Fruit fly (Drosophila melanogaster) whole organism, embryonic: Measurements from ENCODE around the gene plx.

ENCODE experiments used
- Aef1 ChIP-seq: fragments of 200-800 bp; sonication (Bioruptor generic); IDR thresholded peaks from 3 replicates; pipeline ENCODE4 v1.3.6; 2022; ENCODE audit warnings: missing biosample characterization, missing genetic modification characterization
- Awh ChIP-seq: fragments of 200-800 bp; sonication (Bioruptor generic); IDR thresholded peaks from 2 replicates; pipeline ENCODE4, ENCODE4 v1.3.6; 2022; ENCODE audit warnings: missing biosample characterization, missing genetic modification characterization
- BEAF-32 ChIP-seq: fragments of 200-800 bp; sonication (Bioruptor generic); optimal IDR thresholded peaks from 3 replicates; lab custom pipeline; 2017; ENCODE audit warnings: missing biosample characterization, missing genetic modification characterization, mild to moderate bottlenecking, moderate library complexity, missing genetic modification reagents
- Blimp-1 ChIP-seq: fragments of 200-800 bp; sonication (Bioruptor generic); optimal IDR thresholded peaks from 3 replicates; lab custom pipeline; 2018; ENCODE audit warnings: missing biosample characterization, missing genetic modification characterization, mild to moderate bottlenecking, moderate library complexity, missing genetic modification reagents
- CG10959 ChIP-seq: fragments of 200-800 bp; sonication (Bioruptor generic); IDR thresholded peaks from 2 replicates; pipeline ENCODE4 v1.3.6; 2022; ENCODE audit warnings: missing biosample characterization, missing genetic modification characterization
- CG12104 ChIP-seq: fragments of 200-800 bp; sonication (Bioruptor generic); optimal IDR thresholded peaks from 3 replicates; lab custom pipeline; 2016; ENCODE audit warnings: missing biosample characterization, missing genetic modification characterization
- CG12155 ChIP-seq: fragments of 200-800 bp; sonication (Bioruptor generic); optimal IDR thresholded peaks from 3 replicates; lab custom pipeline; 2016; ENCODE audit warnings: missing biosample characterization, missing genetic modification characterization
- CG12769 ChIP-seq: fragments of 200-800 bp; sonication (Bioruptor generic); optimal IDR thresholded peaks from 2 replicates; lab custom pipeline; 2019; ENCODE audit warnings: missing biosample characterization, mild to moderate bottlenecking, missing genetic modification characterization, moderate library complexity
- CG15011 ChIP-seq: fragments of 200-800 bp; sonication (Bioruptor generic); optimal IDR thresholded peaks from 3 replicates; lab custom pipeline; 2018; ENCODE audit warnings: missing biosample characterization, mild to moderate bottlenecking, missing genetic modification characterization
- CG15073 ChIP-seq: fragments of 200-800 bp; sonication (Bioruptor generic); optimal IDR thresholded peaks from 2 replicates; lab custom pipeline; 2016; ENCODE audit warnings: missing biosample characterization, missing genetic modification characterization
- CG15514 ChIP-seq: fragments of 200-800 bp; sonication (Bioruptor generic); optimal IDR thresholded peaks from 3 replicates; lab custom pipeline; 2017; ENCODE audit warnings: missing biosample characterization, missing genetic modification characterization, mild to moderate bottlenecking, moderate library complexity, missing genetic modification reagents
- CG17361 ChIP-seq: fragments of 200-800 bp; sonication (Bioruptor generic); IDR thresholded peaks from 3 replicates; pipeline ENCODE4 v1.3.6; 2022; ENCODE audit warnings: missing biosample characterization, missing genetic modification characterization
- CG2116 ChIP-seq: fragments of 200-800 bp; sonication (Bioruptor generic); optimal IDR thresholded peaks from 3 replicates; lab custom pipeline; 2018; ENCODE audit warnings: missing biosample characterization, mild to moderate bottlenecking, missing genetic modification characterization
- CG2678 ChIP-seq: fragments of 200-800 bp; sonication (Bioruptor generic); optimal IDR thresholded peaks from 3 replicates; lab custom pipeline; 2019; ENCODE audit warnings: missing biosample characterization, mild to moderate bottlenecking, missing genetic modification characterization, moderate library complexity
- CG2875 ChIP-seq: fragments of 200-800 bp; sonication (Bioruptor generic); optimal IDR thresholded peaks from 2 replicates; lab custom pipeline; 2017; ENCODE audit warnings: missing biosample characterization, mild to moderate bottlenecking, missing genetic modification characterization, missing genetic modification reagents
- CG2889 ChIP-seq: fragments of 200-800 bp; sonication (Bioruptor generic); IDR thresholded peaks from 3 replicates; pipeline ENCODE4 v1.3.6; 2022; ENCODE audit warnings: missing biosample characterization, missing genetic modification characterization
- CG34376 ChIP-seq: fragments of 200-800 bp; sonication (Bioruptor generic); optimal IDR thresholded peaks from 2 replicates; lab custom pipeline; 2018; ENCODE audit warnings: missing biosample characterization, mild to moderate bottlenecking, missing genetic modification characterization
- CG43689 ChIP-seq: fragments of 200-800 bp; sonication (Bioruptor generic); IDR thresholded peaks from 2 replicates; pipeline ENCODE4 v1.3.6; 2022; ENCODE audit warnings: missing biosample characterization, missing genetic modification characterization
- CG4424 ChIP-seq: fragments of 200-800 bp; sonication (Bioruptor generic); optimal IDR thresholded peaks from 3 replicates; lab custom pipeline; 2016; ENCODE audit warnings: missing biosample characterization, missing genetic modification characterization
- CG6272 ChIP-seq: fragments of 200-800 bp; sonication (Bioruptor generic); IDR thresholded peaks from 2 replicates; pipeline ENCODE4 v1.3.6; 2022; ENCODE audit warnings: missing biosample characterization, missing genetic modification characterization
- CG6683 ChIP-seq: fragments of 200-800 bp; sonication (Bioruptor generic); optimal IDR thresholded peaks from 2 replicates; lab custom pipeline; 2017; ENCODE audit warnings: missing biosample characterization, mild to moderate bottlenecking, missing genetic modification characterization, missing genetic modification reagents
- CG7556 ChIP-seq: fragments of 200-800 bp; sonication (Bioruptor generic); optimal IDR thresholded peaks from 2 replicates; lab custom pipeline; 2017; ENCODE audit warnings: missing biosample characterization, mild to moderate bottlenecking, missing genetic modification characterization
- CG8359 ChIP-seq: fragments of 200-800 bp; sonication (Bioruptor generic); optimal IDR thresholded peaks from 2 replicates; lab custom pipeline; 2017; ENCODE audit warnings: missing biosample characterization, mild to moderate bottlenecking, missing genetic modification characterization, borderline replicate concordance
- Chrac-16 ChIP-seq: fragments of 200-800 bp; sonication (Bioruptor generic); optimal IDR thresholded peaks from 3 replicates; lab custom pipeline; 2016; ENCODE audit warnings: missing biosample characterization, missing genetic modification characterization
- Dad ChIP-seq: fragments of 200-800 bp; sonication (Bioruptor generic); optimal IDR thresholded peaks from 3 replicates; lab custom pipeline; 2016; ENCODE audit warnings: missing biosample characterization, missing genetic modification characterization
- Dll ChIP-seq: fragments of 200-800 bp; sonication (Bioruptor generic); IDR thresholded peaks from 4 replicates; pipeline ENCODE4 v1.3.6; 2022; ENCODE audit warnings: missing biosample characterization, missing genetic modification characterization; ENCODE audit not compliant: partially characterized antibody
- Doc2 ChIP-seq: fragments of 200-800 bp; sonication (Bioruptor generic); IDR thresholded peaks from 2 replicates; pipeline ENCODE4 v1.3.6; 2022; ENCODE audit warnings: missing biosample characterization, missing genetic modification characterization
- Drgx ChIP-seq: fragments of 200-800 bp; sonication (Bioruptor generic); IDR thresholded peaks from 2 replicates; pipeline ENCODE4 v1.3.6; 2022; ENCODE audit warnings: missing biosample characterization, missing genetic modification characterization
- Elba2 ChIP-seq: fragments of 200-800 bp; sonication (Bioruptor generic); optimal IDR thresholded peaks from 3 replicates; lab custom pipeline; 2016; ENCODE audit warnings: missing biosample characterization, missing genetic modification characterization
- H2.0 ChIP-seq: fragments of 200-800 bp; sonication (Bioruptor generic); IDR thresholded peaks from 2 replicates; pipeline ENCODE4 v1.3.6; 2022; ENCODE audit warnings: missing biosample characterization, missing genetic modification characterization
- Nf-YA ChIP-seq: fragments of 200-800 bp; sonication (Bioruptor generic); IDR thresholded peaks from 2 replicates; pipeline ENCODE4 v1.3.6; 2022; ENCODE audit warnings: missing biosample characterization, missing genetic modification characterization
- Pdp1 ChIP-seq, 2 experiments: fragments of 200-800 bp; sonication (Bioruptor generic); optimal IDR thresholded peaks; 3 replicates each; lab custom pipeline; 2016; ENCODE audit warnings: missing biosample characterization in 2 of 2, missing genetic modification characterization in 2 of 2, mild to moderate bottlenecking in 1 of 2, moderate library complexity in 1 of 2
- Sry-δ ChIP-seq: fragments of 200-800 bp; sonication (Bioruptor generic); optimal IDR thresholded peaks from 2 replicates; lab custom pipeline; 2016; ENCODE audit warnings: missing biosample characterization, missing genetic modification characterization
- aop ChIP-seq: fragments of 200-800 bp; sonication (Bioruptor generic); IDR thresholded peaks from 2 replicates; pipeline ENCODE4 v1.3.6; 2022; ENCODE audit warnings: missing biosample characterization, missing genetic modification characterization
- corto ChIP-seq: fragments of 200-800 bp; sonication (Bioruptor generic); optimal IDR thresholded peaks from 2 replicates; lab custom pipeline; 2016; ENCODE audit warnings: missing biosample characterization, mild to moderate bottlenecking, missing genetic modification characterization, moderate library complexity
- crc ChIP-seq: fragments of 200-800 bp; sonication (Bioruptor generic); optimal IDR thresholded peaks from 2 replicates; lab custom pipeline; 2016; ENCODE audit warnings: missing biosample characterization, missing genetic modification characterization
- gcm2 ChIP-seq: fragments of 200-800 bp; sonication (Bioruptor generic); optimal IDR thresholded peaks from 2 replicates; lab custom pipeline; 2016; ENCODE audit warnings: missing biosample characterization, missing genetic modification characterization
- jumu ChIP-seq: fragments of 200-800 bp; sonication (Bioruptor generic); optimal IDR thresholded peaks from 3 replicates; lab custom pipeline; 2016; ENCODE audit warnings: missing biosample characterization, missing genetic modification characterization
- phol ChIP-seq: fragments of 200-800 bp; sonication (Bioruptor generic); optimal IDR thresholded peaks from 3 replicates; lab custom pipeline; 2018; ENCODE audit warnings: missing biosample characterization, mild to moderate bottlenecking, missing genetic modification characterization, moderate library complexity
- pita ChIP-seq: fragments of 200-800 bp; sonication (Bioruptor generic); optimal IDR thresholded peaks from 2 replicates; lab custom pipeline; 2017; ENCODE audit warnings: missing biosample characterization, mild to moderate bottlenecking, missing genetic modification characterization
- pum ChIP-seq: fragments of 200-800 bp; sonication (Bioruptor generic); optimal IDR thresholded peaks from 2 replicates; lab custom pipeline; 2016; ENCODE audit warnings: missing biosample characterization, missing genetic modification characterization
- rib ChIP-seq: fragments of 200-800 bp; sonication (Bioruptor generic); IDR thresholded peaks from 2 replicates; pipeline ENCODE4 v1.3.6; 2022; ENCODE audit warnings: missing biosample characterization, missing genetic modification characterization
- row ChIP-seq: fragments of 200-800 bp; sonication (Bioruptor generic); IDR thresholded peaks from 3 replicates; pipeline ENCODE4 v1.3.6; 2022; ENCODE audit warnings: missing biosample characterization, missing genetic modification characterization
- run ChIP-seq: fragments of 200-800 bp; sonication (Bioruptor generic); optimal IDR thresholded peaks from 3 replicates; lab custom pipeline; 2018; ENCODE audit warnings: missing biosample characterization, mild to moderate bottlenecking, missing genetic modification characterization
- shn ChIP-seq: fragments of 200-800 bp; sonication (Bioruptor generic); optimal IDR thresholded peaks from 3 replicates; lab custom pipeline; 2016; ENCODE audit warnings: missing biosample characterization, missing genetic modification characterization
- sna ChIP-seq: fragments of 200-800 bp; sonication (Bioruptor generic); IDR thresholded peaks from 2 replicates; pipeline ENCODE4 v1.3.6; 2022; ENCODE audit warnings: missing biosample characterization, missing genetic modification characterization; ENCODE audit not compliant: partially characterized antibody
- tll ChIP-seq, 2 experiments: fragments of 200-800 bp in 1 of 2; fragments of >200 bp in 1 of 2; sonication (Bioruptor generic) in 1 of 2; optimal IDR thresholded peaks; 2 replicates each; lab custom pipeline; 2017 to 2019; ENCODE audit warnings: missing biosample characterization in 2 of 2, missing genetic modification characterization in 2 of 2, mild to moderate bottlenecking in 1 of 2, moderate library complexity in 1 of 2
- trem ChIP-seq: fragments of 200-800 bp; optimal IDR thresholded peaks from 3 replicates; lab custom pipeline; 2019; ENCODE audit warnings: missing biosample characterization, mild to moderate bottlenecking, missing genetic modification characterization, moderate library complexity
- z ChIP-seq: fragments of 200-800 bp; sonication (Bioruptor generic); IDR thresholded peaks from 3 replicates; pipeline ENCODE4 v1.3.6; 2022; ENCODE audit warnings: missing biosample characterization, missing genetic modification characterization
- zen ChIP-seq: fragments of 200-800 bp; sonication (Bioruptor generic); optimal IDR thresholded peaks from 3 replicates; lab custom pipeline; 2018; ENCODE audit warnings: missing biosample characterization, mild to moderate bottlenecking, missing genetic modification characterization, moderate library complexity

The plx gene

DNA sequence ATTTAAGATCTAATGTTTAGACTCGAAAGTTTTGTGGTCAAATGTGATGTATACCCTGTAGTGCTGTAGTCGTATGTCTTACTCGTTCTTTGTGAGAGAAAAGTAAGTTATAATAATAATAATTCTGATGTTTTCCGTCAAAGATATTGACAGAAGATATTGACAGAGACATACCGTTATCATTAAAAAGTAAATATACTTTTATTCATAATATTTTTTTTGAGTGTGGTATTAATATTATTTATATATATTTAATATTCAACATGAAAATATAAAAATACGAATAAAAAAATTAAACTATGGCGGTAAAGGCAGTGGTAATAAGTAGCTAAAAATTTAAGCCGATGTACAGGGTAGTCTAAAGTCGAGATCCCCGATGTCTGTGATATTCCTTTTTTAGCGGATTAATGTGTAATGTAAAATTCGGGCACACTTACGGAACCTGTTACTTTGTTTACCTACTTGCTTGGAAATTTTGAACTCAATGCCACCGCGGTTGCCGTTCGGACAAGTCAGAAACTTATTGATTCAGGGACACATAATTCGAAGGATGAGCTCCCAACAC, 50.7 kb downstream of the plx start, which contains the start of the genes CG2100 and CG1236 (continued):
- TF ChIP-seq shn (GFP tag; lab: Kevin White, UChicago) (no peak), corto (GFP tag; lab: Kevin White, UChicago) (no peak), CG8359 (GFP tag; lab: Kevin White, UChicago) (peak; percentile 63), pum (peak; percentile 32), row (peak; percentile 95), CG34376 (GFP tag; lab: Kevin White, UChicago) (no peak), CG6272 (GFP tag; lab: Robert Waterston, UW) (peak; percentile 66), run (tag; lab: Kevin White, UChicago) (peak; percentile 77), Dll (no peak), zen (peak; percentile 85), CG2875 (GFP tag; lab: Kevin White, UChicago) (peak; percentile 79), crc (GFP tag; lab: Kevin White, UChicago) (no peak), jumu (no peak), aop (no peak), CG12155 (GFP tag; lab: Kevin White, UChicago) (peak; percentile 70), CG43689 (GFP tag; lab: Robert Waterston, UW) (no peak), CG10959 (GFP tag; lab: Robert Waterston, UW) (peak; percentile 68), CG6683 (peak; percentile 67), z (GFP tag; lab: Robert Waterston, UW) (no peak), gcm2 (GFP tag; lab: Kevin White, UChicago) (peak; percentile 13), CG17361 (GFP tag; lab: Robert Waterston, UW) (peak; percentile 97), CG12769 (tag; lab: Kevin White, UChicago) (no peak), Drgx (GFP tag; lab: Robert Waterston, UW) (peak; percentile 77), Dad (no peak), tll (GFP tag; optimal IDR thresholded peaks at IDR 0.05; lab: Kevin White, UChicago) (peak in 1 of 2 experiments; percentile 32), sna (GFP tag; lab: Robert Waterston, UW) (no peak), CG15011 (GFP tag; lab: Kevin White, UChicago) (no peak), CG15514 (peak; percentile 85), Blimp-1 (GFP tag; lab: Kevin White, UChicago) (peak; percentile 83), CG4424 (GFP tag; lab: Kevin White, UChicago) (peak; percentile 80), rib (GFP tag; lab: Robert Waterston, UW) (no peak), CG12104 (GFP tag; lab: Kevin White, UChicago) (peak; percentile 71), pita (GFP tag; lab: Kevin White, UChicago) (no peak), Aef1 (GFP tag; lab: Robert Waterston, UW) (peak; percentile 75), Pdp1 (GFP tag; optimal IDR thresholded peaks at IDR 0.05; lab: Kevin White, UChicago) (peak; percentile 38 to 49), BEAF-32 (GFP tag; lab: Kevin White, UChicago) (peak; percentile 2), Elba2 (no peak), phol (tag; lab: Kevin White, UChicago) (peak; percentile 91), Doc2 (GFP tag; lab: Robert Waterston, UW) (no peak), CG2116 (peak; percentile 69), trem (tag; lab: Kevin White, UChicago) (peak; percentile 82), CG7556 (GFP tag; lab: Kevin White, UChicago) (peak; percentile 91), CG2889 (peak; percentile 49; the same call in 1 of the 3 replicates), Sry-δ (GFP tag; lab: Kevin White, UChicago) (no peak), Awh (GFP tag; lab: Robert Waterston, UW) (peak; percentile 65), H2.0 (GFP tag; lab: Robert Waterston, UW) (peak; percentile 63), Nf-YA (GFP tag; lab: Robert Waterston, UW) (peak; percentile 6; the same call in 1 of the 2 replicates), Chrac-16 (GFP tag; lab: Kevin White, UChicago) (peak; percentile 73), CG15073 (no peak), CG2678 (peak; percentile 92)
